Fruit fly (Drosophila melanogaster) whole organism, embryonic: ENCODE measurements around the gene cup.

ENCODE experiments used
- CG10565 ChIP-seq: fragments of 200-800 bp; sonication (Bioruptor generic); optimal IDR thresholded peaks from 3 replicates; lab custom pipeline; 2016; ENCODE audit warnings: missing biosample characterization, mild to moderate bottlenecking, missing genetic modification characterization
- CG11456 ChIP-seq: fragments of 200-800 bp; sonication (Bioruptor generic); IDR thresholded peaks from 3 replicates; pipeline ENCODE4 v1.3.6; 2022; ENCODE audit warnings: missing biosample characterization, missing genetic modification characterization
- CG13424 ChIP-seq: fragments of 200-800 bp; sonication (Bioruptor generic); optimal IDR thresholded peaks from 2 replicates; lab custom pipeline; 2019; ENCODE audit warnings: missing biosample characterization, mild to moderate bottlenecking, missing genetic modification characterization, moderate library complexity
- CG15514 ChIP-seq: fragments of 200-800 bp; sonication (Bioruptor generic); optimal IDR thresholded peaks from 3 replicates; lab custom pipeline; 2017; ENCODE audit warnings: missing biosample characterization, missing genetic modification characterization, mild to moderate bottlenecking, moderate library complexity, missing genetic modification reagents
- CG1603 ChIP-seq: fragments of 200-800 bp; sonication (Bioruptor generic); optimal IDR thresholded peaks from 2 replicates; lab custom pipeline; 2019; ENCODE audit warnings: missing biosample characterization, mild to moderate bottlenecking, missing genetic modification characterization, moderate library complexity
- CG16813 ChIP-seq: fragments of 200-800 bp; sonication (Bioruptor generic); IDR thresholded peaks from 3 replicates; pipeline ENCODE4 v1.3.6; 2022; ENCODE audit warnings: missing biosample characterization, missing genetic modification characterization; ENCODE audit not compliant: partially characterized antibody
- CG17359 ChIP-seq: fragments of 200-800 bp; sonication (Bioruptor generic); optimal IDR thresholded peaks from 3 replicates; lab custom pipeline; 2018; ENCODE audit warnings: missing biosample characterization, mild to moderate bottlenecking, missing genetic modification characterization, moderate library complexity
- CG17361 ChIP-seq: fragments of 200-800 bp; sonication (Bioruptor generic); IDR thresholded peaks from 3 replicates; pipeline ENCODE4 v1.3.6; 2022; ENCODE audit warnings: missing biosample characterization, missing genetic modification characterization
- CG18599 ChIP-seq: fragments of 200-800 bp; sonication (Bioruptor generic); optimal IDR thresholded peaks from 3 replicates; lab custom pipeline; 2017; ENCODE audit warnings: missing biosample characterization, missing genetic modification characterization, mild to moderate bottlenecking, moderate library complexity, missing genetic modification reagents
- CG2116 ChIP-seq: fragments of 200-800 bp; sonication (Bioruptor generic); optimal IDR thresholded peaks from 3 replicates; lab custom pipeline; 2018; ENCODE audit warnings: missing biosample characterization, mild to moderate bottlenecking, missing genetic modification characterization
- CG2889 ChIP-seq: fragments of 200-800 bp; sonication (Bioruptor generic); IDR thresholded peaks from 3 replicates; pipeline ENCODE4 v1.3.6; 2022; ENCODE audit warnings: missing biosample characterization, missing genetic modification characterization
- CG30020 ChIP-seq: fragments of 200-800 bp; optimal IDR thresholded peaks from 2 replicates; lab custom pipeline; 2019; ENCODE audit warnings: missing biosample characterization, mild to moderate bottlenecking, missing genetic modification characterization, moderate library complexity
- CG31365 ChIP-seq: fragments of 200-800 bp; sonication (Bioruptor generic); optimal IDR thresholded peaks from 2 replicates; lab custom pipeline; 2018; ENCODE audit warnings: missing biosample characterization, mild to moderate bottlenecking, missing genetic modification characterization
- CG3847 ChIP-seq: fragments of 200-800 bp; sonication (Bioruptor generic); IDR thresholded peaks from 2 replicates; pipeline ENCODE4 v1.3.6; 2022; ENCODE audit warnings: missing biosample characterization, missing genetic modification characterization
- CG4424 ChIP-seq: fragments of 200-800 bp; sonication (Bioruptor generic); optimal IDR thresholded peaks from 3 replicates; lab custom pipeline; 2016; ENCODE audit warnings: missing biosample characterization, missing genetic modification characterization
- CG6175 ChIP-seq: fragments of 200-800 bp; sonication (Bioruptor generic); IDR thresholded peaks from 3 replicates; pipeline ENCODE4 v1.3.6; 2022; ENCODE audit warnings: missing biosample characterization, missing genetic modification characterization
- CG6654 ChIP-seq: fragments of 200-800 bp; sonication (Bioruptor generic); optimal IDR thresholded peaks from 2 replicates; lab custom pipeline; 2017; ENCODE audit warnings: missing biosample characterization, mild to moderate bottlenecking, missing genetic modification characterization
- CG9817 ChIP-seq: fragments of 200-800 bp; sonication (Bioruptor generic); optimal IDR thresholded peaks from 2 replicates; lab custom pipeline; 2018; ENCODE audit warnings: missing biosample characterization, mild to moderate bottlenecking, missing genetic modification characterization, moderate library complexity
- CG9932 ChIP-seq: fragments of 200-800 bp; sonication (Bioruptor generic); IDR thresholded peaks from 2 replicates; pipeline ENCODE4 v1.3.6; 2022; ENCODE audit warnings: missing biosample characterization, missing genetic modification characterization
- D ChIP-seq, 2 experiments: fragments of 200-800 bp in 1 of 2; fragments of >200 bp in 1 of 2; sonication (Bioruptor generic) in 1 of 2; optimal IDR thresholded peaks; 2 replicates in 1 of 2; 3 replicates in 1 of 2; lab custom pipeline; 2017; ENCODE audit warnings: mild to moderate bottlenecking in 1 of 2, missing biosample characterization in 1 of 2, missing genetic modification characterization in 1 of 2, missing genetic modification reagents in 1 of 2
- Dip3 ChIP-seq: fragments of 200-800 bp; sonication (Bioruptor generic); optimal IDR thresholded peaks from 3 replicates; lab custom pipeline; 2016; ENCODE audit warnings: missing biosample characterization, missing genetic modification characterization
- Elba2 ChIP-seq: fragments of 200-800 bp; sonication (Bioruptor generic); optimal IDR thresholded peaks from 3 replicates; lab custom pipeline; 2016; ENCODE audit warnings: missing biosample characterization, missing genetic modification characterization
- Ets65A ChIP-seq: fragments of 200-800 bp; sonication (Bioruptor generic); peaks from one replicate; lab custom pipeline; 2016; ENCODE audit warnings: missing biosample characterization, missing genetic modification characterization
- Hey ChIP-seq: fragments of 200-800 bp; sonication (Bioruptor generic); optimal IDR thresholded peaks from 3 replicates; lab custom pipeline; 2018; ENCODE audit warnings: missing biosample characterization, mild to moderate bottlenecking, missing genetic modification characterization
- Lim3 ChIP-seq: fragments of 200-800 bp; sonication (Bioruptor generic); IDR thresholded peaks from 2 replicates; pipeline ENCODE4 v1.3.6; 2022; ENCODE audit warnings: missing biosample characterization, missing genetic modification characterization
- Max ChIP-seq: fragments of 200-800 bp; sonication (Bioruptor generic); optimal IDR thresholded peaks from 2 replicates; lab custom pipeline; 2016; ENCODE audit warnings: missing biosample characterization, mild to moderate bottlenecking, missing genetic modification characterization
- Opbp ChIP-seq: fragments of 200-800 bp; sonication (Bioruptor generic); IDR thresholded peaks from 3 replicates; pipeline ENCODE4 v1.3.6; 2022; ENCODE audit warnings: missing biosample characterization, missing genetic modification characterization; ENCODE audit not compliant: partially characterized antibody
- Six4 ChIP-seq: fragments of 200-800 bp; sonication (Bioruptor generic); optimal IDR thresholded peaks from 2 replicates; lab custom pipeline; 2016; ENCODE audit warnings: missing biosample characterization, missing genetic modification characterization
- Spps ChIP-seq: fragments of 200-800 bp; sonication (Bioruptor generic); optimal IDR thresholded peaks from 2 replicates; lab custom pipeline; 2018; ENCODE audit warnings: missing biosample characterization, mild to moderate bottlenecking, missing genetic modification characterization
- Sry-β ChIP-seq: fragments of 200-800 bp; sonication (Bioruptor generic); optimal IDR thresholded peaks from 2 replicates; lab custom pipeline; 2018; ENCODE audit warnings: missing biosample characterization, mild to moderate bottlenecking, missing genetic modification characterization, moderate library complexity
- Xbp1 ChIP-seq: fragments of 200-800 bp; sonication (Bioruptor generic); optimal IDR thresholded peaks from 3 replicates; lab custom pipeline; 2016; ENCODE audit warnings: missing biosample characterization, mild to moderate bottlenecking, missing genetic modification characterization
- ac ChIP-seq: fragments of 200-800 bp; sonication (Bioruptor generic); optimal IDR thresholded peaks from 3 replicates; lab custom pipeline; 2017; ENCODE audit warnings: missing biosample characterization, mild to moderate bottlenecking, missing genetic modification characterization
- bsh ChIP-seq, 2 experiments: fragments of 200-800 bp; sonication (Bioruptor generic); optimal IDR thresholded peaks; 2 replicates each; lab custom pipeline; 2017 to 2018; ENCODE audit warnings: mild to moderate bottlenecking in 2 of 2, missing biosample characterization in 2 of 2, missing genetic modification characterization in 2 of 2, moderate library complexity in 1 of 2
- ci ChIP-seq: fragments of 200-800 bp; sonication (Bioruptor generic); IDR thresholded peaks from 3 replicates; pipeline ENCODE4 v1.3.6; 2022; ENCODE audit warnings: missing biosample characterization, missing genetic modification characterization
- dmrt11E ChIP-seq: fragments of 200-800 bp; sonication (Bioruptor generic); optimal IDR thresholded peaks from 3 replicates; lab custom pipeline; 2018; ENCODE audit warnings: missing biosample characterization, mild to moderate bottlenecking, missing genetic modification characterization, moderate library complexity
- dpn ChIP-seq, 2 experiments: fragments of 200-800 bp; sonication (Bioruptor generic); optimal IDR thresholded peaks; 3 replicates each; lab custom pipeline; 2016; ENCODE audit warnings: missing biosample characterization in 2 of 2, missing genetic modification characterization in 2 of 2
- grn ChIP-seq: fragments of 200-800 bp; sonication (Bioruptor generic); optimal IDR thresholded peaks from 3 replicates; lab custom pipeline; 2017; ENCODE audit warnings: missing biosample characterization, missing genetic modification characterization
- insv ChIP-seq, 2 experiments: fragments of 200-800 bp; sonication (Bioruptor generic); optimal IDR thresholded peaks; 3 replicates each; lab custom pipeline; 2016 to 2018; ENCODE audit warnings: missing biosample characterization in 2 of 2, missing genetic modification characterization in 2 of 2
- ken ChIP-seq: fragments of 200-800 bp; sonication (Bioruptor generic); IDR thresholded peaks from 3 replicates; pipeline ENCODE4 v1.3.6; 2022; ENCODE audit warnings: missing biosample characterization, missing genetic modification characterization
- lab ChIP-seq: fragments of 200-800 bp; sonication (Bioruptor generic); optimal IDR thresholded peaks from 3 replicates; lab custom pipeline; 2017; ENCODE audit warnings: missing biosample characterization, missing genetic modification characterization, mild to moderate bottlenecking, moderate library complexity, missing genetic modification reagents
- lola ChIP-seq, 3 experiments: fragments of >200 bp in 2 of 3; fragments of 200-800 bp in 1 of 3; sonication (Bioruptor generic) in 1 of 3; optimal IDR thresholded peaks; 2 replicates each; lab custom pipeline; 2017 to 2019; ENCODE audit warnings: missing biosample characterization in 3 of 3, missing genetic modification characterization in 3 of 3, mild to moderate bottlenecking in 1 of 3, moderate library complexity in 1 of 3
- pho ChIP-seq: fragments of 200-800 bp; sonication (Bioruptor generic); optimal IDR thresholded peaks from 2 replicates; lab custom pipeline; 2016; ENCODE audit warnings: missing biosample characterization, missing genetic modification characterization
- pnt ChIP-seq: fragments of 200-800 bp; sonication (Bioruptor generic); optimal IDR thresholded peaks from 3 replicates; lab custom pipeline; 2016; ENCODE audit warnings: missing biosample characterization, missing genetic modification characterization
- row ChIP-seq: fragments of 200-800 bp; sonication (Bioruptor generic); IDR thresholded peaks from 3 replicates; pipeline ENCODE4 v1.3.6; 2022; ENCODE audit warnings: missing biosample characterization, missing genetic modification characterization
- sens-2 ChIP-seq: fragments of 200-800 bp; sonication (Bioruptor generic); IDR thresholded peaks from 2 replicates; pipeline ENCODE4 v1.3.6; 2022; ENCODE audit warnings: missing biosample characterization, missing genetic modification characterization
- sisA ChIP-seq: fragments of 200-800 bp; sonication (Bioruptor generic); IDR thresholded peaks from 2 replicates; pipeline ENCODE4 v1.3.6; 2022; ENCODE audit warnings: missing biosample characterization, missing genetic modification characterization
- slbo ChIP-seq: fragments of 200-800 bp; sonication (Bioruptor generic); IDR thresholded peaks from 2 replicates; pipeline ENCODE4 v1.3.6; 2022; ENCODE audit warnings: missing biosample characterization, missing genetic modification characterization
- sob ChIP-seq: fragments of 200-800 bp; sonication (Bioruptor generic); IDR thresholded peaks from 2 replicates; pipeline ENCODE4 v1.3.6; 2022; ENCODE audit warnings: missing biosample characterization, missing genetic modification characterization
- stwl ChIP-seq: fragments of 200-800 bp; sonication (Bioruptor generic); optimal IDR thresholded peaks from 3 replicates; lab custom pipeline; 2018; ENCODE audit warnings: missing biosample characterization, mild to moderate bottlenecking, missing genetic modification characterization, moderate library complexity

The cup gene

dm6 chr2L:6698387-6698786 is 34.9 kb downstream of the cup start (continued):
- TF ChIP-seq Six4 (GFP tag; lab: Kevin White, UChicago) (peak; percentile 18), sisA (GFP tag; lab: Robert Waterston, UW) (peak; percentile 63), row (GFP tag; lab: Robert Waterston, UW) (peak; percentile 68), dpn (GFP tag; optimal IDR thresholded peaks at IDR 0.05; lab: Kevin White, UChicago) (peak in 1 of 2 experiments; percentile 59), insv (GFP tag; optimal IDR thresholded peaks at IDR 0.05; lab: Kevin White, UChicago) (no peak), Lim3 (GFP tag; lab: Robert Waterston, UW) (no peak), CG9817 (peak; percentile 16), CG1603 (peak; percentile 70), sens-2 (GFP tag; lab: Robert Waterston, UW) (peak; percentile 42; the same call in 1 of the 2 replicates), CG3847 (GFP tag; lab: Robert Waterston, UW) (no peak), CG10565 (GFP tag; lab: Kevin White, UChicago) (no peak), dmrt11E (peak; percentile 46), CG15514 (GFP tag; lab: Kevin White, UChicago) (no peak), CG11456 (GFP tag; lab: Robert Waterston, UW) (0 out of 3 replicates have a peak, but pooled peaks have one; percentile 32), CG6654 (GFP tag; lab: Kevin White, UChicago) (no peak), lab (GFP tag; lab: Kevin White, UChicago) (peak; percentile 48), CG6175 (GFP tag; lab: Robert Waterston, UW) (0 out of 3 replicates have a peak, but pooled peaks have one; percentile 20), bsh (GFP tag; optimal IDR thresholded peaks at IDR 0.05; lab: Kevin White, UChicago) (peak in 1 of 2 experiments; percentile 52), CG18599 (GFP tag; lab: Kevin White, UChicago) (peak; percentile 4), CG30020 (tag; lab: Kevin White, UChicago) (no peak), Spps (tag; lab: Kevin White, UChicago) (no peak), CG2116 (no peak), CG9932 (GFP tag; lab: Robert Waterston, UW) (peak; percentile 37; the same call in 1 of the 2 replicates), ci (GFP tag; lab: Robert Waterston, UW) (peak; percentile 67), CG4424 (GFP tag; lab: Kevin White, UChicago) (peak; percentile 54), D (optimal IDR thresholded peaks at IDR 0.05; lab: Kevin White, UChicago) (no peak), D (GFP tag; optimal IDR thresholded peaks at IDR 0.05; lab: Kevin White, UChicago) (peak; percentile 30), Sry-β (no peak), CG16813 (GFP tag; lab: Robert Waterston, UW) (no peak), sob (GFP tag; lab: Robert Waterston, UW) (peak; percentile 60; the same call in 1 of the 2 replicates), pnt (GFP tag; lab: Kevin White, UChicago) (no peak), CG31365 (tag; lab: Kevin White, UChicago) (no peak), ken (GFP tag; lab: Robert Waterston, UW) (peak; percentile 33; the same call in 1 of the 3 replicates), Hey (tag; lab: Kevin White, UChicago) (no peak), CG17361 (GFP tag; lab: Robert Waterston, UW) (peak; percentile 39; the same call in 1 of the 3 replicates), CG17359 (tag; lab: Kevin White, UChicago) (peak; percentile 31), ac (GFP tag; lab: Kevin White, UChicago) (no peak), stwl (tag; lab: Kevin White, UChicago) (no peak), Max (GFP tag; lab: Kevin White, UChicago) (peak; percentile 14), slbo (GFP tag; lab: Robert Waterston, UW) (peak; percentile 71), Opbp (GFP tag; lab: Robert Waterston, UW) (no peak), pho (GFP tag; lab: Kevin White, UChicago) (no peak), Dip3 (GFP tag; lab: Kevin White, UChicago) (no peak), CG13424 (tag; lab: Kevin White, UChicago) (peak; percentile 35), lola (GFP tag; optimal IDR thresholded peaks at IDR 0.05; lab: Kevin White, UChicago) (peak in 1 of 3 experiments; percentile 22), CG2889 (GFP tag; lab: Robert Waterston, UW) (peak; percentile 51; the same call in 1 of the 3 replicates), Elba2 (GFP tag; lab: Kevin White, UChicago) (no peak), grn (no peak), Ets65A (GFP tag; lab: Kevin White, UChicago) (peak; percentile 90), Xbp1 (GFP tag; lab: Kevin White, UChicago) (peak; percentile 50)
